Worm (Caenorhabditis elegans) whole organism, L3 larva: ENCODE results near the gene ugt-16.

Source experiments
- R02D3.7 ChIP-seq: fragments of 150-350 bp; optimal IDR thresholded peaks from 2 replicates; lab custom pipeline; 2014; ENCODE audit warnings: missing biosample characterization, missing genetic modification characterization
- aly-2 ChIP-seq: fragments of 150-350 bp; optimal IDR thresholded peaks from 2 replicates; lab custom pipeline; 2014; ENCODE audit warnings: missing biosample characterization, missing genetic modification characterization
- ama-1 ChIP-seq: fragments of 150-350 bp; optimal IDR thresholded peaks from 2 replicates; lab custom pipeline; 2018
- ceh-28 ChIP-seq: fragments of 150-350 bp; optimal IDR thresholded peaks from 2 replicates; lab custom pipeline; 2014; ENCODE audit warnings: missing biosample characterization, missing genetic modification reagents, missing genetic modification characterization
- mdl-1 ChIP-seq: fragments of 150-350 bp; optimal IDR thresholded peaks from 2 replicates; lab custom pipeline; 2014; ENCODE audit warnings: missing biosample characterization, missing genetic modification characterization
- nfya-1 ChIP-seq: sonication (generic microtip); optimal IDR thresholded peaks from 2 replicates; lab custom pipeline; 2017; ENCODE audit warnings: missing genetic modification characterization, mild to moderate bottlenecking, missing compliant biosample characterization, antibody characterized with exemption, moderate library complexity; ENCODE audit not compliant: insufficient read depth
- nhr-23 ChIP-seq: fragments of 150-350 bp; optimal IDR thresholded peaks from 2 replicates; lab custom pipeline; 2014; ENCODE audit warnings: missing biosample characterization, missing genetic modification reagents, missing genetic modification characterization
- nhr-237 ChIP-seq: fragments of 150-350 bp; optimal IDR thresholded peaks from 2 replicates; lab custom pipeline; 2014; ENCODE audit warnings: missing biosample characterization, missing genetic modification characterization
- nhr-77 ChIP-seq: fragments of 150-350 bp; optimal IDR thresholded peaks from 2 replicates; lab custom pipeline; 2014; ENCODE audit warnings: missing biosample characterization, missing genetic modification characterization
- pha-4 ChIP-seq: fragments of 150-350 bp; optimal IDR thresholded peaks from 2 replicates; lab custom pipeline; 2014; ENCODE audit warnings: missing biosample characterization, missing genetic modification reagents, missing genetic modification characterization
- pqm-1 ChIP-seq: fragments of 150-350 bp; optimal IDR thresholded peaks from 2 replicates; lab custom pipeline; 2017; ENCODE audit warnings: missing biosample characterization, missing genetic modification characterization, inconsistent platforms
- snpc-4 ChIP-seq: fragments of 150-350 bp; optimal IDR thresholded peaks from 2 replicates; lab custom pipeline; 2014; ENCODE audit warnings: missing biosample characterization, missing genetic modification characterization
- tbx-2 ChIP-seq: sonication (generic microtip); optimal IDR thresholded peaks from 2 replicates; lab custom pipeline; 2016; ENCODE audit warnings: mild to moderate bottlenecking, missing genetic modification characterization, missing compliant biosample characterization

DNA sequence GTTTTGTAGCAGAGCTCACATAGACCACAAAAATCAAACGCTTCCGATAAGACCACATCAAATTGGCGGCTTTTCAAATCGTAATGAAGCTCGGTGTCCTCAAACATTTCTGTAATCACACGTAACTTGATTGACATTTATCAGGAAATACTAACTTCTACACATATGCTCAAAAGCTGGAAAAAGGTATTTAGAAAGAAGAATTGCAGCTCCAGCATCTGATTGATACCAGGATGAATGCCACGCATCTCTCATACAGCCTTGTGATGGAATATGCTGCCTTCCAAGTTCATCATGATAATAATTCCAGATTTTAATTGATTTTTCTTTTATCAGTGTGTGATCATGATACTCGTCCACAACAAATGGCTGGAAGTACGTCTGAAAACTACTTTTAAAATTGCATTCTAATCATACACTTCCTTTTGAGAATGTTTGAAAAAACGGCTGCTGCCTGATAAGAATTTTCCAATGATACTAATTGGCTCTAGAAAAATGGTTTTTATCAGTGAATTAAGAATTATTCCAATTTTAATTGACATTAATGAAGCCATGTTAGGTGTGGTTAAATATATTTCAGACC, 27.8 kb upstream of the ugt-16 start:
- no peak for TF ChIP-seq R02D3.7 (tag; lab: Kevin White, UChicago)
- TF ChIP-seq ama-1, result no peak
- TF ChIP-seq ceh-28 (tag; lab: Kevin White, UChicago), result no peak
- no peak for TF ChIP-seq nhr-77
- no peak for TF ChIP-seq nhr-23 (tag; lab: Kevin White, UChicago)
- no peak for TF ChIP-seq nhr-237 (tag; lab: Kevin White, UChicago)
- no peak for TF ChIP-seq pha-4
- TF ChIP-seq tbx-2 (tag; lab: Kevin White, UChicago), result no peak
- no peak for TF ChIP-seq aly-2 (tag; lab: Kevin White, UChicago)
- TF ChIP-seq mdl-1, result no peak
- TF ChIP-seq nfya-1 (tag; lab: Kevin White, UChicago), result no peak
- TF ChIP-seq snpc-4 (tag; lab: Kevin White, UChicago), result no peak
- TF ChIP-seq pqm-1 (tag; lab: Kevin White, UChicago), result no peak
